Worm (Caenorhabditis elegans): ENCODE measurements around the gene tag-51.

The tag-51 gene

ce11 chrIII:833711-834442 is 20.1 kb upstream of the tag-51 start (continued):
- TF ChIP-seq nhr-43 (tag; optimal IDR thresholded peaks at IDR 0.05; ENCODE audit: poor library complexity, severe bottlenecking) (peak; percentile 88), ceh-28 (tag; optimal IDR thresholded peaks at IDR 0.05) (peak; percentile 93), eor-1 (tag; optimal IDR thresholded peaks at IDR 0.05) (no peak)

- TF ChIP-seq fos-1 (tag; optimal IDR thresholded peaks at IDR 0.05) (no peak), ztf-4 (tag; optimal IDR thresholded peaks at IDR 0.05) (no peak), ceh-28 (tag; optimal IDR thresholded peaks at IDR 0.05) (no peak), sea-2 (GFP tag; optimal IDR thresholded peaks at IDR 0.05) (no peak), elt-1 (tag; optimal IDR thresholded peaks at IDR 0.05) (no peak), nhr-43 (tag; optimal IDR thresholded peaks at IDR 0.05; ENCODE audit: poor library complexity, severe bottlenecking) (no peak), pha-4 (tag; optimal IDR thresholded peaks at IDR 0.05) (no peak), daf-12 (tag; optimal IDR thresholded peaks at IDR 0.05) (no peak), elt-2 (tag; optimal IDR thresholded peaks at IDR 0.05) (no peak), unc-62 (GFP tag; optimal IDR thresholded peaks at IDR 0.05) (no peak), aly-2 (tag; optimal IDR thresholded peaks at IDR 0.05) (no peak), nhr-67 (tag; optimal IDR thresholded peaks at IDR 0.05) (no peak), lin-15B (tag; optimal IDR thresholded peaks at IDR 0.05) (no peak)
Observed at ce11 chrIII:834443-834815, 19.6 kb upstream of the tag-51 start.

- TF ChIP-seq nhr-23 (tag; optimal IDR thresholded peaks at IDR 0.05), result no peak
- TF ChIP-seq nhr-43 (tag; optimal IDR thresholded peaks at IDR 0.05; ENCODE audit: poor library complexity, severe bottlenecking), result peak; percentile 45
- TF ChIP-seq zag-1 (tag; optimal IDR thresholded peaks at IDR 0.05), result no peak
- TF ChIP-seq ceh-82 (tag; optimal IDR thresholded peaks at IDR 0.05), result no peak
- no peak for TF ChIP-seq aly-2 (tag; optimal IDR thresholded peaks at IDR 0.05)
- peak; percentile 60 for TF ChIP-seq ama-1 (optimal IDR thresholded peaks at IDR 0.05)
- TF ChIP-seq nhr-25 (tag; optimal IDR thresholded peaks at IDR 0.05), result peak; percentile 30
- TF ChIP-seq skn-1 (tag; optimal IDR thresholded peaks at IDR 0.05), result no peak
- no peak for TF ChIP-seq egl-5 (tag; optimal IDR thresholded peaks at IDR 0.05)
- TF ChIP-seq tbx-2 (tag; optimal IDR thresholded peaks at IDR 0.05), result no peak
- TF ChIP-seq lin-39 (tag; optimal IDR thresholded peaks at IDR 0.05), result no peak
- TF ChIP-seq hmg-11 (tag; optimal IDR thresholded peaks at IDR 0.05), result no peak
Observed at ce11 chrIII:835208-835607, 18.8 kb upstream of the tag-51 start.

ce11 chrIII:835713-836278 is 18.2 kb upstream of the tag-51 start:
- TF ChIP-seq nhr-12 (tag; optimal IDR thresholded peaks at IDR 0.05) (no peak), hmg-11 (tag; optimal IDR thresholded peaks at IDR 0.05) (peak; percentile 42), ztf-4 (tag; optimal IDR thresholded peaks at IDR 0.05) (peak; percentile 84), elt-1 (tag; optimal IDR thresholded peaks at IDR 0.05) (peak; percentile 61), unc-62 (GFP tag; optimal IDR thresholded peaks at IDR 0.05) (peak; percentile 31), nhr-23 (tag; optimal IDR thresholded peaks at IDR 0.05) (no peak), ZK546.5 (tag; optimal IDR thresholded peaks at IDR 0.05) (peak; percentile 45), ceh-28 (tag; optimal IDR thresholded peaks at IDR 0.05) (peak; percentile 71), elt-2 (tag; optimal IDR thresholded peaks at IDR 0.05) (peak; percentile 61), zag-1 (tag; optimal IDR thresholded peaks at IDR 0.05) (peak; percentile 42), skn-1 (tag; optimal IDR thresholded peaks at IDR 0.05) (peak; percentile 47), nhr-237 (tag; optimal IDR thresholded peaks at IDR 0.05) (no peak), daf-12 (tag; optimal IDR thresholded peaks at IDR 0.05) (no peak), fkh-10 (GFP tag; optimal IDR thresholded peaks at IDR 0.05) (no peak), nhr-43 (tag; optimal IDR thresholded peaks at IDR 0.05; ENCODE audit: poor library complexity, severe bottlenecking) (peak; percentile 92), pha-4 (tag; optimal IDR thresholded peaks at IDR 0.05) (peak; percentile 47), lin-15B (tag; optimal IDR thresholded peaks at IDR 0.05) (no peak), ztf-11 (tag; optimal IDR thresholded peaks at IDR 0.05) (no peak), fos-1 (tag; optimal IDR thresholded peaks at IDR 0.05) (peak; percentile 84), ceh-82 (tag; optimal IDR thresholded peaks at IDR 0.05) (peak; percentile 7), nhr-11 (tag; optimal IDR thresholded peaks at IDR 0.05) (no peak), egl-27 (tag; optimal IDR thresholded peaks at IDR 0.05) (no peak), nhr-28 (tag; optimal IDR thresholded peaks at IDR 0.05) (no peak), unc-39 (tag; optimal IDR thresholded peaks at IDR 0.05) (peak; percentile 43), eor-1 (tag; optimal IDR thresholded peaks at IDR 0.05) (no peak), aly-2 (tag; optimal IDR thresholded peaks at IDR 0.05) (peak; percentile 85), nfya-1 (tag; optimal IDR thresholded peaks at IDR 0.05; ENCODE audit: insufficient read depth) (peak; percentile 38), nhr-76 (tag; optimal IDR thresholded peaks at IDR 0.05) (peak; percentile 47), fkh-2 (tag; optimal IDR thresholded peaks at IDR 0.05) (no peak), lin-39 (tag; optimal IDR thresholded peaks at IDR 0.05) (peak; percentile 20), R02D3.7 (tag; optimal IDR thresholded peaks at IDR 0.05) (peak; percentile 26), ceh-9 (tag; optimal IDR thresholded peaks at IDR 0.05) (no peak), tbx-2 (tag; optimal IDR thresholded peaks at IDR 0.05) (peak; percentile 70), lsy-12 (tag; optimal IDR thresholded peaks at IDR 0.05) (peak; percentile 97), mdl-1 (tag; optimal IDR thresholded peaks at IDR 0.05) (peak; percentile 7), ama-1 (optimal IDR thresholded peaks at IDR 0.05) (peak; percentile 98), egl-5 (tag; optimal IDR thresholded peaks at IDR 0.05) (no peak), snpc-4 (tag; optimal IDR thresholded peaks at IDR 0.05) (no peak), pqm-1 (tag; optimal IDR thresholded peaks at IDR 0.05) (no peak)
